Fruit fly (Drosophila melanogaster) whole organism: ENCODE results near the gene Pfas.

Experiments
- CG8478 ChIP-seq: fragments of >200 bp; optimal IDR thresholded peaks from 2 replicates; lab custom pipeline; 2018; ENCODE audit warnings: inconsistent platforms
- Dll ChIP-seq: fragments of >200 bp; optimal IDR thresholded peaks from 2 replicates; lab custom pipeline; 2017
- EcR ChIP-seq, 2 experiments: fragments of >200 bp; optimal IDR thresholded peaks; 2 replicates each; lab custom pipeline; 2017; ENCODE audit warnings: missing biosample characterization in 2 of 2, missing genetic modification characterization in 2 of 2, missing genetic modification reagents in 2 of 2
- pan ChIP-seq: fragments of >200 bp; optimal IDR thresholded peaks from 2 replicates; lab custom pipeline; 2017
- psq ChIP-seq: fragments of >200 bp; optimal IDR thresholded peaks from 2 replicates; lab custom pipeline; 2017
- usp ChIP-seq: fragments of >200 bp; optimal IDR thresholded peaks from 2 replicates; lab custom pipeline; 2017; ENCODE audit warnings: missing biosample characterization, missing genetic modification characterization, mixed read lengths

DNA sequence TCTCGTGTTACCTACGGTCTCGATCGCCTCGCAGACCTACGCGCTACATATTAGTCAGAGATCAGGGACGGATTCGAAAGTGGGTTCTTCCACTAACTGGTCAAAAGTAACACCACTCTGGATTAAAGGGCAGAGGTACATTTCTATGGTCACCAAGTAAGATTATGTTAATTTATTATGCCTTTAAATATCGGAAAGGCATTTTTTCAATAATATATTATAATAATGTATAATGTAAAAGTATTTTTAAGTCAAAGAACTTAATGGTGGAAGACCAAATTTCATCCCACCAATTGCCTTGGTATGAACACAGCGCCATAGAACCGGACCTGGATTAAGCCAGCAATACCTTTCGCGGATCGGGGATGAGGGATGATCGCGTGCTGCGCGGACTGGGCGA lies 23.1 kb downstream of the Pfas start:
- no peak for TF ChIP-seq psq (lab: Kevin White, UChicago)
- no peak for TF ChIP-seq pan
- TF ChIP-seq usp (GFP tag; lab: Kevin White, UChicago) = no peak
- no peak for TF ChIP-seq EcR (GFP tag; optimal IDR thresholded peaks at IDR 0.05; lab: Kevin White, UChicago)
- TF ChIP-seq Dll (lab: Kevin White, UChicago) = no peak
- TF ChIP-seq CG8478 (lab: Kevin White, UChicago) = no peak
